Fruit fly (Drosophila melanogaster) whole organism, embryonic: ENCODE results near the gene Herc4.
A peak's percentile ranks its signal among the peaks of the same experiment; 100 is the strongest.

Source experiments
- Bteb2 ChIP-seq: fragments of 200-800 bp; sonication (Bioruptor generic); optimal IDR thresholded peaks from 2 replicates; lab custom pipeline; 2016; ENCODE audit warnings: missing biosample characterization, missing genetic modification characterization
- CG11504 ChIP-seq: fragments of 200-800 bp; sonication (Bioruptor generic); optimal IDR thresholded peaks from 3 replicates; lab custom pipeline; 2019; ENCODE audit warnings: missing biosample characterization, mild to moderate bottlenecking, missing genetic modification characterization, moderate library complexity
- CG14710 ChIP-seq: fragments of 200-800 bp; sonication (Bioruptor generic); optimal IDR thresholded peaks from 3 replicates; lab custom pipeline; 2019; ENCODE audit warnings: missing biosample characterization, mild to moderate bottlenecking, missing genetic modification characterization, moderate library complexity
- CG14860 ChIP-seq: fragments of 200-800 bp; sonication (Bioruptor generic); IDR thresholded peaks from 3 replicates; pipeline ENCODE4 v1.3.6; 2022; ENCODE audit warnings: missing biosample characterization, missing genetic modification characterization; ENCODE audit not compliant: partially characterized antibody
- CG15073 ChIP-seq: fragments of 200-800 bp; sonication (Bioruptor generic); optimal IDR thresholded peaks from 2 replicates; lab custom pipeline; 2016; ENCODE audit warnings: missing biosample characterization, missing genetic modification characterization
- CG1602 ChIP-seq: fragments of 200-800 bp; sonication (Bioruptor generic); optimal IDR thresholded peaks from 3 replicates; lab custom pipeline; 2016; ENCODE audit warnings: missing biosample characterization, missing genetic modification characterization
- CG1603 ChIP-seq: fragments of 200-800 bp; sonication (Bioruptor generic); optimal IDR thresholded peaks from 2 replicates; lab custom pipeline; 2019; ENCODE audit warnings: missing biosample characterization, mild to moderate bottlenecking, missing genetic modification characterization, moderate library complexity
- CG17359 ChIP-seq: fragments of 200-800 bp; sonication (Bioruptor generic); optimal IDR thresholded peaks from 3 replicates; lab custom pipeline; 2018; ENCODE audit warnings: missing biosample characterization, mild to moderate bottlenecking, missing genetic modification characterization, moderate library complexity
- CG2202 ChIP-seq: fragments of 200-800 bp; sonication (Bioruptor generic); optimal IDR thresholded peaks from 2 replicates; lab custom pipeline; 2018; ENCODE audit warnings: missing biosample characterization, mild to moderate bottlenecking, missing genetic modification characterization
- CG30020 ChIP-seq: fragments of 200-800 bp; optimal IDR thresholded peaks from 2 replicates; lab custom pipeline; 2019; ENCODE audit warnings: missing biosample characterization, mild to moderate bottlenecking, missing genetic modification characterization, moderate library complexity
- CG3065 ChIP-seq: fragments of 200-800 bp; sonication (Bioruptor generic); optimal IDR thresholded peaks from 2 replicates; lab custom pipeline; 2016; ENCODE audit warnings: missing biosample characterization, missing genetic modification characterization
- CG31388 ChIP-seq: fragments of 200-800 bp; sonication (Bioruptor generic); optimal IDR thresholded peaks from 2 replicates; lab custom pipeline; 2016; ENCODE audit warnings: missing biosample characterization, missing genetic modification characterization
- CG32767 ChIP-seq: fragments of 200-800 bp; sonication (Bioruptor generic); IDR thresholded peaks from 2 replicates; pipeline ENCODE4 v1.3.6; 2022; ENCODE audit warnings: missing biosample characterization, missing genetic modification characterization
- CG3281 ChIP-seq: fragments of 200-800 bp; sonication (Bioruptor generic); optimal IDR thresholded peaks from 3 replicates; lab custom pipeline; 2017; ENCODE audit warnings: missing biosample characterization, mild to moderate bottlenecking, missing genetic modification characterization
- CG5180 ChIP-seq: fragments of 200-800 bp; sonication (Bioruptor generic); optimal IDR thresholded peaks from 3 replicates; lab custom pipeline; 2017; ENCODE audit warnings: missing biosample characterization, missing genetic modification characterization, mild to moderate bottlenecking, moderate library complexity, missing genetic modification reagents
- CG6683 ChIP-seq: fragments of 200-800 bp; sonication (Bioruptor generic); optimal IDR thresholded peaks from 2 replicates; lab custom pipeline; 2017; ENCODE audit warnings: missing biosample characterization, mild to moderate bottlenecking, missing genetic modification characterization, missing genetic modification reagents
- CG6813 ChIP-seq: fragments of 200-800 bp; sonication (Bioruptor generic); optimal IDR thresholded peaks from 2 replicates; lab custom pipeline; 2017; ENCODE audit warnings: missing biosample characterization, missing genetic modification characterization, mild to moderate bottlenecking, moderate library complexity, missing genetic modification reagents
- CG7271 ChIP-seq: fragments of 200-800 bp; sonication (Bioruptor generic); optimal IDR thresholded peaks from 2 replicates; lab custom pipeline; 2018; ENCODE audit warnings: missing biosample characterization, mild to moderate bottlenecking, missing genetic modification characterization, moderate library complexity
- CrebB ChIP-seq: fragments of 200-800 bp; sonication (Bioruptor generic); optimal IDR thresholded peaks from 3 replicates; lab custom pipeline; 2018; ENCODE audit warnings: missing biosample characterization, mild to moderate bottlenecking, missing genetic modification characterization
- Dp ChIP-seq: fragments of 200-800 bp; sonication (Bioruptor generic); optimal IDR thresholded peaks from 2 replicates; lab custom pipeline; 2018; ENCODE audit warnings: missing biosample characterization, mild to moderate bottlenecking, missing genetic modification characterization, moderate library complexity
- Fer2 ChIP-seq: fragments of 200-800 bp; sonication (Bioruptor generic); optimal IDR thresholded peaks from 2 replicates; lab custom pipeline; 2018; ENCODE audit warnings: missing biosample characterization, mild to moderate bottlenecking, missing genetic modification characterization, moderate library complexity
- Hr39 ChIP-seq: fragments of >200 bp; optimal IDR thresholded peaks from 2 replicates; lab custom pipeline; 2017
- Lhr ChIP-seq: fragments of 200-800 bp; sonication (Bioruptor generic); optimal IDR thresholded peaks from 3 replicates; lab custom pipeline; 2017; ENCODE audit warnings: mild to moderate bottlenecking, missing biosample characterization, missing genetic modification reagents, missing genetic modification characterization
- Med ChIP-seq: fragments of 200-800 bp; sonication (Bioruptor generic); peaks from one replicate; lab custom pipeline; 2016; ENCODE audit warnings: missing biosample characterization, missing genetic modification characterization, mild to moderate bottlenecking, inconsistent platforms, moderate library complexity
- Meics ChIP-seq: fragments of 200-800 bp; sonication (Bioruptor generic); optimal IDR thresholded peaks from 2 replicates; lab custom pipeline; 2017; ENCODE audit warnings: missing biosample characterization, mild to moderate bottlenecking, missing genetic modification characterization
- NC2α ChIP-seq: fragments of 200-800 bp; sonication (Bioruptor generic); optimal IDR thresholded peaks from 2 replicates; lab custom pipeline; 2016; ENCODE audit warnings: missing biosample characterization, missing genetic modification characterization
- NFAT ChIP-seq: fragments of 200-800 bp; sonication (Bioruptor generic); IDR thresholded peaks from 2 replicates; pipeline ENCODE4 v1.3.6; 2022; ENCODE audit warnings: missing biosample characterization, missing genetic modification characterization
- Nf-YA ChIP-seq: fragments of 200-800 bp; sonication (Bioruptor generic); IDR thresholded peaks from 2 replicates; pipeline ENCODE4 v1.3.6; 2022; ENCODE audit warnings: missing biosample characterization, missing genetic modification characterization
- Ravus ChIP-seq: fragments of 200-800 bp; sonication (Bioruptor generic); IDR thresholded peaks from 2 replicates; pipeline ENCODE4 v1.3.6; 2022; ENCODE audit warnings: missing biosample characterization, missing genetic modification characterization
- Stat92E ChIP-seq, 3 experiments: fragments of >200 bp in 2 of 3; fragments of 200-800 bp in 1 of 3; sonication (Bioruptor generic) in 1 of 3; optimal IDR thresholded peaks; 2 replicates each; lab custom pipeline; 2017 to 2019; ENCODE audit warnings: missing biosample characterization in 3 of 3, missing genetic modification characterization in 3 of 3, mild to moderate bottlenecking in 1 of 3, moderate library complexity in 1 of 3
- Usf ChIP-seq: fragments of 200-800 bp; sonication (Bioruptor generic); optimal IDR thresholded peaks from 2 replicates; lab custom pipeline; 2017; ENCODE audit warnings: missing genotype, missing biosample characterization, missing genetic modification characterization
- bowl ChIP-seq: fragments of 200-800 bp; sonication (Bioruptor generic); IDR thresholded peaks from 2 replicates; pipeline ENCODE4 v1.3.6; 2022; ENCODE audit warnings: missing biosample characterization, missing genetic modification characterization
- cg ChIP-seq: fragments of 200-800 bp; sonication (Bioruptor generic); optimal IDR thresholded peaks from 3 replicates; lab custom pipeline; 2019; ENCODE audit warnings: missing biosample characterization, mild to moderate bottlenecking, missing genetic modification characterization, moderate library complexity
- corto ChIP-seq: fragments of 200-800 bp; sonication (Bioruptor generic); optimal IDR thresholded peaks from 2 replicates; lab custom pipeline; 2016; ENCODE audit warnings: missing biosample characterization, mild to moderate bottlenecking, missing genetic modification characterization, moderate library complexity
- da ChIP-seq: fragments of 200-800 bp; sonication (Bioruptor generic); optimal IDR thresholded peaks from 2 replicates; lab custom pipeline; 2016; ENCODE audit warnings: missing biosample characterization, missing genetic modification characterization
- dan ChIP-seq: fragments of 200-800 bp; sonication (Bioruptor generic); IDR thresholded peaks from 2 replicates; pipeline ENCODE4 v1.3.6; 2022; ENCODE audit warnings: missing biosample characterization, missing genetic modification characterization
- gcm2 ChIP-seq: fragments of 200-800 bp; sonication (Bioruptor generic); optimal IDR thresholded peaks from 2 replicates; lab custom pipeline; 2016; ENCODE audit warnings: missing biosample characterization, missing genetic modification characterization
- gsb ChIP-seq: fragments of 200-800 bp; sonication (Bioruptor generic); IDR thresholded peaks from 2 replicates; pipeline ENCODE4 v1.3.6; 2022; ENCODE audit warnings: missing biosample characterization, missing genetic modification characterization
- hbn ChIP-seq: fragments of 200-800 bp; sonication (Bioruptor generic); IDR thresholded peaks from 2 replicates; pipeline ENCODE4 v1.3.6; 2022; ENCODE audit warnings: missing biosample characterization, missing genetic modification characterization; ENCODE audit not compliant: partially characterized antibody
- insv ChIP-seq, 2 experiments: fragments of 200-800 bp; sonication (Bioruptor generic); optimal IDR thresholded peaks; 3 replicates each; lab custom pipeline; 2016 to 2018; ENCODE audit warnings: missing biosample characterization in 2 of 2, missing genetic modification characterization in 2 of 2
- lab ChIP-seq: fragments of 200-800 bp; sonication (Bioruptor generic); optimal IDR thresholded peaks from 3 replicates; lab custom pipeline; 2017; ENCODE audit warnings: missing biosample characterization, missing genetic modification characterization, mild to moderate bottlenecking, moderate library complexity, missing genetic modification reagents
- lola ChIP-seq, 3 experiments: fragments of >200 bp in 2 of 3; fragments of 200-800 bp in 1 of 3; sonication (Bioruptor generic) in 1 of 3; optimal IDR thresholded peaks; 2 replicates each; lab custom pipeline; 2017 to 2019; ENCODE audit warnings: missing biosample characterization in 3 of 3, missing genetic modification characterization in 3 of 3, mild to moderate bottlenecking in 1 of 3, moderate library complexity in 1 of 3
- onecut ChIP-seq: fragments of 200-800 bp; sonication (Bioruptor generic); IDR thresholded peaks from 2 replicates; pipeline ENCODE4 v1.3.6; 2022; ENCODE audit warnings: missing biosample characterization, missing genetic modification characterization
- schlank ChIP-seq: fragments of 200-800 bp; sonication (Bioruptor generic); optimal IDR thresholded peaks from 2 replicates; lab custom pipeline; 2018; ENCODE audit warnings: missing biosample characterization, mild to moderate bottlenecking, missing genetic modification characterization
- sob ChIP-seq: fragments of 200-800 bp; sonication (Bioruptor generic); IDR thresholded peaks from 2 replicates; pipeline ENCODE4 v1.3.6; 2022; ENCODE audit warnings: missing biosample characterization, missing genetic modification characterization
- tll ChIP-seq, 2 experiments: fragments of 200-800 bp in 1 of 2; fragments of >200 bp in 1 of 2; sonication (Bioruptor generic) in 1 of 2; optimal IDR thresholded peaks; 2 replicates each; lab custom pipeline; 2017 to 2019; ENCODE audit warnings: missing biosample characterization in 2 of 2, missing genetic modification characterization in 2 of 2, mild to moderate bottlenecking in 1 of 2, moderate library complexity in 1 of 2
- tx ChIP-seq: fragments of 200-800 bp; sonication (Bioruptor generic); optimal IDR thresholded peaks from 2 replicates; lab custom pipeline; 2016; ENCODE audit warnings: missing biosample characterization, missing genetic modification characterization
- vnd ChIP-seq: fragments of 200-800 bp; sonication (Bioruptor generic); IDR thresholded peaks from 3 replicates; pipeline ENCODE4 v1.3.6; 2022; ENCODE audit warnings: missing biosample characterization, missing genetic modification characterization; ENCODE audit not compliant: partially characterized antibody
- zen2 ChIP-seq: fragments of 200-800 bp; sonication (Bioruptor generic); IDR thresholded peaks from 3 replicates; pipeline ENCODE4 v1.3.6; 2022; ENCODE audit warnings: missing biosample characterization, missing genetic modification characterization; ENCODE audit not compliant: partially characterized antibody

Herc4 gene

dm6 chr3L:1342133-1342580 is 28.7 kb downstream of the Herc4 start, which contains the start of gene indra (continued):
- TF ChIP-seq bowl = no peak
- TF ChIP-seq CG14710 (tag; lab: Kevin White, UChicago) = peak; percentile 69
- TF ChIP-seq corto = no peak
- peak in 1 of 2 experiments; percentile 54 for TF ChIP-seq insv (GFP tag; optimal IDR thresholded peaks at IDR 0.05; lab: Kevin White, UChicago)
- TF ChIP-seq tx (GFP tag; lab: Kevin White, UChicago) = peak; percentile 45
- no peak for TF ChIP-seq Ravus (GFP tag; lab: Robert Waterston, UW)
- TF ChIP-seq CG17359 = peak; percentile 32
- no peak for TF ChIP-seq CG32767
- TF ChIP-seq schlank (tag; lab: Kevin White, UChicago) = no peak
- TF ChIP-seq CG3281 (GFP tag; lab: Kevin White, UChicago) = peak; percentile 21
- no peak for TF ChIP-seq CG6813 (GFP tag; lab: Kevin White, UChicago)
- peak; percentile 1 for TF ChIP-seq da (GFP tag; lab: Kevin White, UChicago)
- peak; percentile 46; the same call in 2 of the 3 replicates for TF ChIP-seq vnd (GFP tag; lab: Robert Waterston, UW)
- peak; percentile 59 for TF ChIP-seq CG30020 (tag; lab: Kevin White, UChicago)
- TF ChIP-seq onecut (GFP tag; lab: Robert Waterston, UW) = no peak
- TF ChIP-seq Usf = peak; percentile 8
- no peak for TF ChIP-seq gsb (GFP tag; lab: Robert Waterston, UW)
- TF ChIP-seq zen2 = no peak
- no peak for TF ChIP-seq NC2α (GFP tag; lab: Kevin White, UChicago)
- no peak for TF ChIP-seq Nf-YA (GFP tag; lab: Robert Waterston, UW)
- TF ChIP-seq CG1602 = peak; percentile 58
- TF ChIP-seq lola (GFP tag; optimal IDR thresholded peaks at IDR 0.05; lab: Kevin White, UChicago) = peak in 1 of 3 experiments; percentile 53
- no peak for TF ChIP-seq cg
- TF ChIP-seq CG7271 (tag; lab: Kevin White, UChicago) = peak; percentile 24
- TF ChIP-seq CG6683 (GFP tag; lab: Kevin White, UChicago) = no peak
- no peak for TF ChIP-seq CG31388 (GFP tag; lab: Kevin White, UChicago)
- no peak for TF ChIP-seq CG11504
- TF ChIP-seq CG15073 (GFP tag; lab: Kevin White, UChicago) = no peak
- TF ChIP-seq tll (GFP tag; optimal IDR thresholded peaks at IDR 0.05; lab: Kevin White, UChicago) = no peak
- peak; percentile 10 for TF ChIP-seq CrebB (tag; lab: Kevin White, UChicago)
- no peak for TF ChIP-seq dan (GFP tag; lab: Robert Waterston, UW)
- TF ChIP-seq CG5180 (GFP tag; lab: Kevin White, UChicago) = no peak
- peak; percentile 76 for TF ChIP-seq Dp (GFP tag; lab: Kevin White, UChicago)
- peak; percentile 38; the same call in 1 of the 3 replicates for TF ChIP-seq CG14860
- TF ChIP-seq Lhr (GFP tag; lab: Kevin White, UChicago) = peak; percentile 33
- TF ChIP-seq sob = 0 out of 2 replicates have a peak, but pooled peaks have one; percentile 33
- TF ChIP-seq gcm2 (GFP tag; lab: Kevin White, UChicago) = no peak
- peak; percentile 61 for TF ChIP-seq Bteb2
- TF ChIP-seq CG3065 (GFP tag; lab: Kevin White, UChicago) = no peak
- TF ChIP-seq Stat92E (GFP tag; optimal IDR thresholded peaks at IDR 0.05; lab: Kevin White, UChicago) = no peak
- TF ChIP-seq Hr39 (lab: Kevin White, UChicago) = no peak
- TF ChIP-seq NFAT (GFP tag; lab: Robert Waterston, UW) = no peak
- TF ChIP-seq CG1603 (tag; lab: Kevin White, UChicago) = peak; percentile 27
- no peak for TF ChIP-seq Fer2
- TF ChIP-seq Med (GFP tag; lab: Kevin White, UChicago) = peak; percentile 93
- TF ChIP-seq hbn (GFP tag; lab: Robert Waterston, UW) = peak; percentile 50; the same call in 1 of the 2 replicates
- no peak for TF ChIP-seq CG2202 (tag; lab: Kevin White, UChicago)
- TF ChIP-seq lab (GFP tag; lab: Kevin White, UChicago) = no peak
- no peak for TF ChIP-seq Meics
